Worm (Caenorhabditis elegans) whole organism, L4/young adult: Measurements from ENCODE around the gene klo-1.

Source experiments
- dao-5 ChIP-seq: sonication (generic microtip); optimal IDR thresholded peaks from 2 replicates; lab custom pipeline; 2016; ENCODE audit warnings: missing genotype, missing genetic modification characterization, moderate library complexity, missing compliant biosample characterization
- him-1 ChIP-seq: sonication (generic microtip); optimal IDR thresholded peaks from 2 replicates; lab custom pipeline; 2016; ENCODE audit warnings: missing genotype, missing genetic modification reagents, missing genetic modification characterization, missing compliant biosample characterization

- TF ChIP-seq dao-5 (tag; lab: Kevin White, UChicago) (no peak), him-1 (tag; lab: Kevin White, UChicago) (no peak)
Measured at ce11 chrIV:7770162-7770561, 22.1 kb upstream of the klo-1 start, which contains the start of gene rdl-1.
